Fruit fly (Drosophila melanogaster) whole organism, adult: Measurements from ENCODE around the gene CG15696.

Experiments
- CG11617 ChIP-seq: fragments of 200-800 bp; sonication (Bioruptor generic); optimal IDR thresholded peaks from 2 replicates; lab custom pipeline; 2017; ENCODE audit warnings: mild to moderate bottlenecking, missing biosample characterization, missing genetic modification reagents, missing genetic modification characterization
- CG12768 ChIP-seq: fragments of 200-800 bp; sonication (Bioruptor generic); optimal IDR thresholded peaks from 2 replicates; lab custom pipeline; 2017; ENCODE audit warnings: missing biosample characterization, missing genetic modification characterization, mild to moderate bottlenecking, moderate library complexity, missing genetic modification reagents
- CG14711 ChIP-seq: fragments of 200-800 bp; sonication (Bioruptor generic); optimal IDR thresholded peaks from 2 replicates; lab custom pipeline; 2018; ENCODE audit warnings: missing biosample characterization, mild to moderate bottlenecking, missing genetic modification characterization, moderate library complexity
- CG1620 ChIP-seq: fragments of 200-800 bp; sonication (Bioruptor generic); optimal IDR thresholded peaks from 2 replicates; lab custom pipeline; 2016; ENCODE audit warnings: missing biosample characterization, missing genetic modification characterization
- CG33017 ChIP-seq: fragments of 200-800 bp; sonication (Bioruptor generic); optimal IDR thresholded peaks from 2 replicates; lab custom pipeline; 2018; ENCODE audit warnings: missing biosample characterization, mild to moderate bottlenecking, missing genetic modification characterization, moderate library complexity
- CG5204 ChIP-seq: fragments of 200-800 bp; sonication (Bioruptor generic); optimal IDR thresholded peaks from 2 replicates; lab custom pipeline; 2016; ENCODE audit warnings: missing biosample characterization, missing genetic modification characterization
- CG7045 ChIP-seq: fragments of 200-800 bp; sonication (Bioruptor generic); optimal IDR thresholded peaks from 2 replicates; lab custom pipeline; 2017; ENCODE audit warnings: missing biosample characterization, mild to moderate bottlenecking, missing genetic modification characterization
- CG7101 ChIP-seq: fragments of 200-800 bp; sonication (Bioruptor generic); optimal IDR thresholded peaks from 2 replicates; lab custom pipeline; 2018; ENCODE audit warnings: missing biosample characterization, mild to moderate bottlenecking, missing genetic modification characterization, moderate library complexity
- Clk ChIP-seq: fragments of 200-800 bp; sonication (Bioruptor generic); optimal IDR thresholded peaks from 2 replicates; lab custom pipeline; 2017; ENCODE audit warnings: missing biosample characterization, missing genetic modification characterization
- Crg-1 ChIP-seq: fragments of 200-800 bp; sonication (Bioruptor generic); optimal IDR thresholded peaks from 2 replicates; lab custom pipeline; 2016; ENCODE audit warnings: missing biosample characterization, missing genetic modification characterization
- Hr96 ChIP-seq: fragments of 200-800 bp; sonication (Bioruptor generic); optimal IDR thresholded peaks from 2 replicates; lab custom pipeline; 2016; ENCODE audit warnings: missing biosample characterization, missing genetic modification characterization
- Mnt ChIP-seq: fragments of 200-800 bp; sonication (Bioruptor generic); optimal IDR thresholded peaks from 2 replicates; lab custom pipeline; 2016; ENCODE audit warnings: missing biosample characterization, mild to moderate bottlenecking, missing genetic modification characterization
- bab1 ChIP-seq: fragments of 200-800 bp; sonication (Bioruptor generic); optimal IDR thresholded peaks from 3 replicates; lab custom pipeline; 2019; ENCODE audit warnings: missing biosample characterization, mild to moderate bottlenecking, missing genetic modification characterization, moderate library complexity
- cic ChIP-seq: fragments of 200-800 bp; sonication (Bioruptor generic); optimal IDR thresholded peaks from 2 replicates; lab custom pipeline; 2017; ENCODE audit warnings: missing biosample characterization, mild to moderate bottlenecking, missing genetic modification characterization, moderate library complexity
- cnc ChIP-seq, 2 experiments: fragments of >200 bp; optimal IDR thresholded peaks; 2 replicates each; lab custom pipeline; 2017
- kay ChIP-seq: fragments of 200-800 bp; sonication (Bioruptor generic); peaks from one replicate; lab custom pipeline; 2016; ENCODE audit warnings: missing biosample characterization, missing genetic modification characterization, borderline replicate concordance
- ovo ChIP-seq: fragments of 200-800 bp; sonication (Bioruptor generic); optimal IDR thresholded peaks from 2 replicates; lab custom pipeline; 2016; ENCODE audit warnings: missing biosample characterization, missing genetic modification characterization
- pad ChIP-seq: fragments of 200-800 bp; sonication (Bioruptor generic); optimal IDR thresholded peaks from 3 replicates; lab custom pipeline; 2017; ENCODE audit warnings: missing biosample characterization, missing genetic modification characterization, mild to moderate bottlenecking, moderate library complexity, missing genetic modification reagents
- tj ChIP-seq: fragments of 200-800 bp; sonication (Bioruptor generic); optimal IDR thresholded peaks from 3 replicates; lab custom pipeline; 2017; ENCODE audit warnings: missing biosample characterization, mild to moderate bottlenecking, missing genetic modification characterization, moderate library complexity
- toe ChIP-seq: fragments of 200-800 bp; sonication (Bioruptor generic); optimal IDR thresholded peaks from 2 replicates; lab custom pipeline; 2016; ENCODE audit warnings: missing biosample characterization, missing genetic modification characterization

The CG15696 gene

DNA sequence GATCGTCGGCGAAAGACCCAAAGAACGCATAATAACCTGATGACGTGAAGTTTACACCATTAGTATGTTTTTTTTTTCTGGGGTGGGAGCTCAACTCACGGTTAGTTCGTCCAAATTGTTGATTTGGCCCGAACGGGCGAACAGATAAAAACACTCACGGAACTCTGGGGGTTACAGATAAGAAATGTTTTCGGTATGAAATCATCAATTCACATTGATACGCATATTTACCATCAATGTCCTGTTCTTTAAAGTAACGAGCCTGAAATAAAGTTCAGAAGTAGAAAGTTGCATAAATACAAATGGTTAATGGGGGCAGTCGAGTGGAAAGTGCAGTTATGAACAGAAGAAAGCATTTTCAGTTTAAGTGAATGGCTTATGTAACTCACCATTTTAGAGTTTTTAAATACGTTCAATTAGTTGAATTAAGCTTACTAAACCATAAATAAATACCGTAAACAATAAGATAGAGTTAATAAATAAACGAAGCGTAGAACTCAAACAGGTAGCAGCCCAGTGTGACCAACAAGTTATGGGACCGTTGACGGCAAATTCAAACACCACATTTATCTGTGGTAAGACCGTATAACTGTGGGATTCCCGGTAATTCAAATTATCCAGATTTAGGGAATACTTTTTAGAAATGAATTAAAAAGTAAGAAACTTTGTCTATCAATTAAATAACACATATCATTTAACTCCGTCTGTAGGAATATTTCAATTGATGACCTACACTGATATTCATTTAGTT, 23.0 kb upstream of the CG15696 start, which contains the start of gene CG17272:
Gene CG17272, minus strand, starts transcription at position 536 of the 751 bp plus-strand sequence.
- TF ChIP-seq CG11617 (no peak), Mnt (GFP tag; lab: Kevin White, UChicago) (peak; percentile 27), CG12768 (no peak), cnc (optimal IDR thresholded peaks at IDR 0.05; lab: Kevin White, UChicago) (no peak), CG33017 (peak; percentile 1)

DNA sequence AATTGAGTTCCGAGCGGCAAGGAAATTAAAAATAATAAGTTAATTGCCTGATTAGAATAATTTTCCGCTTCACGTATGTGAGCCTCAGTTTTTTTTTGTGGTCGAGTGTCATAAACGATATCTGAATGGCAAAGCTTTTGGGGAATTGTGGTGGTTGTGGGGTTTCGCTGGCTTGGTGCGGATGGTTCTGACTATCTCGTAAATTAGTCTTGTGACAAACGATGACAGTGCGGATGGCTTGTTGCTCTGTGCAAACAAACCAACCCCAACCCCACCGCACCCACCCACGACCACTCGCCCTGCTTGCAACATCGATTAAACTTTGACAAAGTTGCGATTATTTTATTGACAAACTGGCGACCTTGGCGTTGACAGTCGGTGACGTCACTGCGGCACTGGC, 19.9 kb upstream of the CG15696 start:
- TF ChIP-seq cnc (optimal IDR thresholded peaks at IDR 0.05; lab: Kevin White, UChicago) (peak in 1 of 2 experiments; percentile 23), cic (peak; percentile 35), CG12768 (peak; percentile 32), CG7045 (GFP tag; lab: Kevin White, UChicago) (peak; percentile 2), CG5204 (GFP tag; lab: Kevin White, UChicago) (no peak)

DNA sequence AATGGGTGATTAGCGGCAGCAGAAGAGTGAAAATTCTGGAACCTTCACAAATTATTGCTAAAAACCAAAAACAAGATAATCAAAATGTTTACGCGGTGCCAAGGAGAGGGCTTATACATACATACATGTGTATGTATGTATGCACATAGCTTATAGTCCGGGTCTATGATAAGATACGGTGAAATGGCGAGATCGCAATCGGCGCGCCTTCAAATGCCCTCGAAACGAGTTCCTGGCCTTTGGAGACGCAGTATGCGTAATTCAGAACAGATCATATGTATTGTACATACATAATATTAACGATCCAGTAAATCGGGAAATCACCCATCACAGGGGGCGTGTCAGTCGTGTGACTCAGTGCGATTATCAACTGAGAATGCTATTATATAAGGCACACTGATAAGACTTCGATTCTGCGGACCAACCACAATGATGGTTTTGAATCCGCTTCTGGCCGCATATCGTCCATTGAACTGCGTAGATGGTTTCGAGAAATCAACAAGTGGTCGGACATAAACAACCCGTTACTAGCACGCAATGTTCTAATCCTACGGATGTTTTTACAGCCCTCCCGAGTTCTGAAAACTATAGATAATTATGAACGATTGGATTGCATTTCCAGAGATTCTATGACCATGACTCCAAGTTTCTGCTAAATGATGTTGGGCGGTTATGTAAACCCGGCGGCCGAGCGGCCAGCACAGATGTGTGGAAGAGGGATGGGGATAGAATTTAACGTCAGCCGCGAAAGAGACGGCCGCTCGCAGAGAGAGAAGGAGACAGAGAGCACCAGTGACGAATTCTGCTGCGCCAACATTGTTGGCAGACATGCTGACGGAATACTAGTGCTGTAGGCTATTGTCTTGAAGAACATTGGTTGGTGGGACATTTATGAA, 18.1 kb upstream of the CG15696 start:
- TF ChIP-seq CG12768 (no peak), CG5204 (GFP tag; lab: Kevin White, UChicago) (no peak), tj (peak; percentile 94), Mnt (GFP tag; lab: Kevin White, UChicago) (peak; percentile 14), toe (GFP tag; lab: Kevin White, UChicago) (no peak), CG7101 (tag; lab: Kevin White, UChicago) (no peak), Crg-1 (GFP tag; lab: Kevin White, UChicago) (peak; percentile 45), cic (peak; percentile 39), bab1 (GFP tag; lab: Kevin White, UChicago) (no peak)

DNA sequence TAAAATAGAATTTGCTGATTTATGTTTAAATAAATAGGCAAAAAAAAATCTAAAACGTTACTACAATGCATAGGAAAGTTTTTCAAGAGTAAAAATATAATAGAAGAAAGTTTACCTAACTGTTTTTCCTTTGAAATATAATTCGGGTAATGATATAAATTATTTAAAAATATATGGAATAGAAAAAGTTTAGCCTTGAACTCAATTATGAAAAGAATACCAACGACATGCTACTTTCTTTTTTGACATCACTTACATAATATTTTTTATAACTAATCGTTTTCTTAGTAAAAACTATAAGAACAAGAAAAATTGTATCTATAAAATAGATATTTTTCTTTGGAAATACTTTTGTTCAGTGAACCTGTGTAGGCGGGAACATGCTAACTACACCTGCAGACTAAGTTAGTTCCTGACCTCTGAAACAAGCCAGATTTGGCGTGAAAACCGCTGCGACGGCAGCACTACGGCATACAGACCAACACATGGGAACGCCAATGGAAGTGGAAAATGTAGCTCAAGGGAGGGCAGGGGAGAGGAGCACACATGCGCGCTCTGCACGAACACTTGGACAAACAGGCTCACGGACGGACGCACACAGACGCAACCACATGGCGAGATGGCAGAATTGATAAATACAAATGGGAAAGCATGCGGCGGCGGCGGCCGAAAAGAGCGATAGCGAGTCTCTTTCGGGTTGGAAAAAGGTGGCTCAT, 17.3 kb upstream of the CG15696 start:
- peak; percentile 11 for TF ChIP-seq CG7045 (GFP tag; lab: Kevin White, UChicago)
- TF ChIP-seq Mnt (GFP tag; lab: Kevin White, UChicago) = peak; percentile 98
- peak; percentile 35 for TF ChIP-seq kay (GFP tag; lab: Kevin White, UChicago)
- peak; percentile 89 for TF ChIP-seq tj
- TF ChIP-seq Clk (GFP tag; lab: Kevin White, UChicago) = peak; percentile 8
- TF ChIP-seq Hr96 = no peak
- TF ChIP-seq cic = peak; percentile 54
- no peak for TF ChIP-seq CG5204 (GFP tag; lab: Kevin White, UChicago)
- peak; percentile 30 for TF ChIP-seq CG11617
- peak; percentile 3 for TF ChIP-seq CG12768

DNA sequence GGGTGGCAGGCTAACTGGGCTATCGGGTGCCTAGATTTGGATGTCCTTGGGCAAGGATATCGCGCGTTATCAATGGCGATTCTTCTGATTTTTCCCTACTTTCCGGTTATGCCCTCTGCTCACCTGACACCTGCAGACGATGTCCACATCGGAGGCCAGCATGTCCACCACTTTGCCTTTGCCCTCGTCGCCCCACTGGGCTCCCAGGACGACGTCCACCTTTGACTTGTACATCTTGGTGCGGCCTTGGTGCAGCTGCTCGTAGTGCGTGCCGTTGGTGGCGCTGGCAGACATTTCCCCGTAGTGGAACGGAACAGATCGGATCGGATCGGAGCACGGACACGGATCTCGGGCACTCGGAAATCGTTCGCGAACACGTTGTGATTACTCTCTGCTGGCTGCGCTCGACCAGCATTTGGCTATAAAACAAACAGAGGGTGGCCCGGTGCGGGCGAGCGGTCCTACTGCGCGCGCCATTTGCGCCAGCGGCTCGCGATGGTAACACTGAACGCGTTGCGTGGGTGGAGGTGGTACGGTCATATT, 16.6 kb upstream of the CG15696 start, which contains the start of gene Adss:
Gene Adss, minus strand, starts transcription at position 428 of the 543 bp plus-strand sequence.
- TF ChIP-seq CG5204 (GFP tag; lab: Kevin White, UChicago) (no peak), CG33017 (peak; percentile 24), cnc (optimal IDR thresholded peaks at IDR 0.05; lab: Kevin White, UChicago) (no peak), CG7045 (GFP tag; lab: Kevin White, UChicago) (peak; percentile 12), CG14711 (tag; lab: Kevin White, UChicago) (no peak), ovo (GFP tag; lab: Kevin White, UChicago) (peak; percentile 32), Mnt (GFP tag; lab: Kevin White, UChicago) (peak; percentile 69), CG12768 (peak; percentile 31), toe (GFP tag; lab: Kevin White, UChicago) (no peak), CG11617 (peak; percentile 64), Crg-1 (GFP tag; lab: Kevin White, UChicago) (peak; percentile 72), Hr96 (peak; percentile 40), Clk (GFP tag; lab: Kevin White, UChicago) (no peak), kay (GFP tag; lab: Kevin White, UChicago) (no peak), CG7101 (tag; lab: Kevin White, UChicago) (peak; percentile 40), bab1 (GFP tag; lab: Kevin White, UChicago) (peak; percentile 8), CG1620 (GFP tag; lab: Kevin White, UChicago) (peak; percentile 69), pad (GFP tag; lab: Kevin White, UChicago) (no peak), cic (peak; percentile 6), tj (no peak)

DNA sequence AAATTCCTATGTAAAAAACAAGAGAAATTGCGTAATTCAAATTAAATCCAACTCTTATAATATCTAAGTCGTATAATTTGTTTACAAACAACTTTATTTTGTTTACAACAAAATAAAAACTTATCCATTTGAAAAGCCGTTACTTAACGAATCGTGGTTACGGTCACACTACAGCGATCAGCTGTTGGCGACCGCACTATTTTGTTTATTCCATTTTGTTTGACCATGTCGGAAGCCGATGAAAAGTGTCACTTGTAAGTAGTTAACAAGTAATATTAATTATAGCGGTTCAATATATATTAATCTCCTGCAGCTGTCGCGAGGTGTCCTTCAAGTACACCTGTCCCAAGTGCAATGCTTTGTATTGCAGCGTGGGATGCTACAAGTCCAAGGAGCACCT, 15.9 kb upstream of the CG15696 start, which contains the start of gene CG31223:
Gene CG31223, plus strand, starts transcription at position 165 of the 400 bp plus-strand sequence.
- TF ChIP-seq CG11617 (no peak), bab1 (GFP tag; lab: Kevin White, UChicago) (no peak), kay (GFP tag; lab: Kevin White, UChicago) (peak; percentile 2)
